Worm (Caenorhabditis elegans) whole organism, L1 larva: ENCODE results near the gene cha-1.

ENCODE experiments used
- F16B12.6 ChIP-seq: fragments of 150-350 bp; optimal IDR thresholded peaks from 2 replicates; lab custom pipeline; 2014; ENCODE audit warnings: missing biosample characterization, missing genetic modification characterization
- aha-1 ChIP-seq: fragments of 150-350 bp; optimal IDR thresholded peaks from 2 replicates; lab custom pipeline; 2014; ENCODE audit warnings: missing biosample characterization, missing genetic modification characterization
- alr-1 ChIP-seq: fragments of 200-800 bp; sonication (Bioruptor generic); optimal IDR thresholded peaks from 2 replicates; lab custom pipeline; 2018; ENCODE audit warnings: borderline replicate concordance, mild to moderate bottlenecking, missing genetic modification characterization, missing compliant biosample characterization
- aly-2 ChIP-seq: fragments of 150-350 bp; optimal IDR thresholded peaks from 2 replicates; lab custom pipeline; 2014; ENCODE audit warnings: missing biosample characterization, missing genetic modification characterization
- ama-1 ChIP-seq: fragments of 150-350 bp; optimal IDR thresholded peaks from 2 replicates; lab custom pipeline; 2014
- blmp-1 ChIP-seq: fragments of 150-350 bp; optimal IDR thresholded peaks from 2 replicates; lab custom pipeline; 2014; ENCODE audit warnings: missing biosample characterization, missing genetic modification characterization
- ceh-63 ChIP-seq: fragments of 200-800 bp; sonication (Bioruptor generic); optimal IDR thresholded peaks from 2 replicates; lab custom pipeline; 2018; ENCODE audit warnings: mild to moderate bottlenecking, missing genetic modification characterization, missing compliant biosample characterization
- ceh-90 ChIP-seq: sonication (generic microtip); optimal IDR thresholded peaks from 2 replicates; lab custom pipeline; 2016; ENCODE audit warnings: missing genetic modification characterization, missing compliant biosample characterization
- dpl-1 ChIP-seq, 3 experiments: fragments of 150-350 bp in 2 of 3; sonication (generic microtip) in 1 of 3; optimal IDR thresholded peaks; 2 replicates each; lab custom pipeline; 2014 to 2017; ENCODE audit warnings: missing biosample characterization in 3 of 3, missing genetic modification characterization in 3 of 3, missing genetic modification reagents in 3 of 3
- dsc-1 ChIP-seq: sonication (generic microtip); optimal IDR thresholded peaks from 2 replicates; lab custom pipeline; 2016; ENCODE audit warnings: mild to moderate bottlenecking, missing genetic modification characterization, missing compliant biosample characterization
- efl-1 ChIP-seq, 4 experiments: fragments of 150-350 bp; optimal IDR thresholded peaks in 3 of 4; peaks in 1 of 4; 1 replicate in 1 of 4; 2 replicates in 3 of 4; lab custom pipeline; 2014; ENCODE audit warnings: missing biosample characterization in 2 of 4, missing genetic modification characterization in 2 of 4, missing genetic modification reagents in 2 of 4
- egl-27 ChIP-seq, 2 experiments: fragments of 150-350 bp in 1 of 2; sonication (generic microtip); optimal IDR thresholded peaks; 3 replicates each; lab custom pipeline; 2017 to 2018; ENCODE audit warnings: missing biosample characterization in 2 of 2, missing genetic modification characterization in 2 of 2, missing genetic modification reagents in 2 of 2
- elt-2 ChIP-seq: sonication (generic microtip); optimal IDR thresholded peaks from 2 replicates; lab custom pipeline; 2016; ENCODE audit warnings: missing genetic modification characterization, mild to moderate bottlenecking, inconsistent platforms, missing compliant biosample characterization, missing genetic modification reagents
- elt-3 ChIP-seq, 6 experiments: fragments of 150-350 bp in 1 of 6; sonication (generic microtip); optimal IDR thresholded peaks; 2 replicates each; lab custom pipeline; 2017 to 2018; ENCODE audit warnings: missing biosample characterization in 6 of 6, missing genetic modification characterization in 6 of 6, inconsistent platforms in 1 of 6
- ets-5 ChIP-seq: fragments of 200-800 bp; sonication (Bioruptor generic); IDR thresholded peaks from 2 replicates; pipeline ENCODE4 v1.3.6; 2022; ENCODE audit warnings: missing genetic modification characterization, missing compliant biosample characterization
- fkh-10 ChIP-seq: sonication (generic microtip); optimal IDR thresholded peaks from 2 replicates; lab custom pipeline; 2017; ENCODE audit warnings: missing biosample characterization, missing genetic modification reagents, missing genetic modification characterization
- fkh-4 ChIP-seq: sonication (generic microtip); optimal IDR thresholded peaks from 2 replicates; lab custom pipeline; 2016; ENCODE audit warnings: missing compliant biosample characterization, missing genetic modification characterization, borderline replicate concordance
- hlh-17 ChIP-seq: fragments of 200-800 bp; sonication (Bioruptor generic); optimal IDR thresholded peaks from 2 replicates; lab custom pipeline; 2018; ENCODE audit warnings: missing genetic modification characterization, mild to moderate bottlenecking, missing compliant biosample characterization, moderate library complexity, borderline replicate concordance
- jun-1 ChIP-seq: fragments of 150-350 bp; optimal IDR thresholded peaks from 2 replicates; lab custom pipeline; 2014; ENCODE audit warnings: missing biosample characterization, missing genetic modification reagents, missing genetic modification characterization
- lin-13 ChIP-seq: fragments of 150-350 bp; optimal IDR thresholded peaks from 2 replicates; lab custom pipeline; 2014; ENCODE audit warnings: missing biosample characterization, missing genetic modification reagents, missing genetic modification characterization
- lin-14 ChIP-seq: fragments of 200-800 bp; sonication (Bioruptor generic); optimal IDR thresholded peaks from 2 replicates; lab custom pipeline; 2018; ENCODE audit warnings: mild to moderate bottlenecking, missing genetic modification characterization, moderate library complexity, missing compliant biosample characterization
- lin-35 ChIP-seq, 2 experiments: fragments of 150-350 bp; optimal IDR thresholded peaks; 2 replicates each; lab custom pipeline; 2014; ENCODE audit warnings: missing biosample characterization in 2 of 2, missing genetic modification characterization in 2 of 2, missing genetic modification reagents in 2 of 2
- lir-3 ChIP-seq: sonication (generic microtip); optimal IDR thresholded peaks from 2 replicates; lab custom pipeline; 2016; ENCODE audit warnings: mild to moderate bottlenecking, missing genetic modification characterization, moderate library complexity, missing compliant biosample characterization; ENCODE audit not compliant: poor library complexity
- mef-2 ChIP-seq: fragments of 150-350 bp; optimal IDR thresholded peaks from 2 replicates; lab custom pipeline; 2014; ENCODE audit warnings: missing biosample characterization, missing genetic modification characterization
- nhr-19 ChIP-seq: fragments of 200-800 bp; sonication (Bioruptor generic); conservative IDR thresholded peaks from 2 replicates; pipeline ENCODE4 v1.3.6; 2022; ENCODE audit warnings: missing genetic modification characterization, missing compliant biosample characterization
- nhr-20 ChIP-seq: sonication (generic microtip); optimal IDR thresholded peaks from 2 replicates; lab custom pipeline; 2016; ENCODE audit warnings: mild to moderate bottlenecking, missing genetic modification characterization, missing compliant biosample characterization
- nhr-47 ChIP-seq: sonication (generic microtip); optimal IDR thresholded peaks from 2 replicates; lab custom pipeline; 2016; ENCODE audit warnings: mild to moderate bottlenecking, missing genetic modification characterization, moderate library complexity, missing compliant biosample characterization
- nhr-76 ChIP-seq: sonication (generic microtip); optimal IDR thresholded peaks from 2 replicates; lab custom pipeline; 2017; ENCODE audit warnings: missing biosample characterization, missing genetic modification characterization
- nhr-77 ChIP-seq: fragments of 150-350 bp; optimal IDR thresholded peaks from 2 replicates; lab custom pipeline; 2014; ENCODE audit warnings: missing biosample characterization, missing genetic modification characterization
- nhr-84 ChIP-seq: sonication (generic microtip); optimal IDR thresholded peaks from 2 replicates; lab custom pipeline; 2017; ENCODE audit warnings: missing biosample characterization, missing genetic modification characterization
- nhr-85 ChIP-seq: sonication (generic microtip); peaks from one replicate; lab custom pipeline; 2016; ENCODE audit warnings: missing genetic modification characterization, inconsistent platforms, missing compliant biosample characterization
- pag-3 ChIP-seq: sonication (generic microtip); optimal IDR thresholded peaks from 2 replicates; lab custom pipeline; 2017; ENCODE audit warnings: missing genetic modification characterization, mild to moderate bottlenecking, missing compliant biosample characterization, antibody characterized with exemption, borderline replicate concordance; ENCODE audit not compliant: insufficient read depth
- snu-23 ChIP-seq: sonication (generic microtip); optimal IDR thresholded peaks from 2 replicates; lab custom pipeline; 2016; ENCODE audit warnings: missing genetic modification characterization, missing compliant biosample characterization
- sox-4 ChIP-seq: sonication (generic microtip); optimal IDR thresholded peaks from 2 replicates; lab custom pipeline; 2016; ENCODE audit warnings: missing genetic modification characterization, missing compliant biosample characterization
- sptf-1 ChIP-seq: fragments of 150-350 bp; optimal IDR thresholded peaks from 2 replicates; lab custom pipeline; 2014; ENCODE audit warnings: missing biosample characterization, missing genetic modification characterization
- swsn-7 ChIP-seq: sonication (generic microtip); optimal IDR thresholded peaks from 2 replicates; lab custom pipeline; 2016; ENCODE audit warnings: missing genetic modification characterization, missing compliant biosample characterization
- unc-130 ChIP-seq: fragments of 150-350 bp; optimal IDR thresholded peaks from 2 replicates; lab custom pipeline; 2017; ENCODE audit warnings: missing biosample characterization, missing genetic modification characterization, inconsistent platforms
- unc-30 ChIP-seq: sonication (generic microtip); optimal IDR thresholded peaks from 2 replicates; lab custom pipeline; 2017; ENCODE audit warnings: missing biosample characterization, missing genetic modification characterization
- unc-62 ChIP-seq: fragments of 150-350 bp; optimal IDR thresholded peaks from 2 replicates; lab custom pipeline; 2014; ENCODE audit warnings: missing biosample characterization, missing genetic modification reagents, missing genetic modification characterization
- vab-15 ChIP-seq: sonication (generic microtip); optimal IDR thresholded peaks from 2 replicates; lab custom pipeline; 2017; ENCODE audit warnings: missing genotype, mild to moderate bottlenecking, missing genetic modification characterization, missing compliant biosample characterization
- zag-1 ChIP-seq: fragments of 150-350 bp; optimal IDR thresholded peaks from 2 replicates; lab custom pipeline; 2014; ENCODE audit warnings: missing biosample characterization, missing genetic modification characterization
- ztf-11 ChIP-seq, 2 experiments: sonication (generic microtip); optimal IDR thresholded peaks; 2 replicates each; lab custom pipeline; 2016 to 2017; ENCODE audit warnings: missing genetic modification characterization in 2 of 2, missing biosample characterization in 1 of 2, missing compliant biosample characterization in 1 of 2
- ztf-4 ChIP-seq: fragments of 150-350 bp; optimal IDR thresholded peaks from 2 replicates; lab custom pipeline; 2014; ENCODE audit warnings: missing biosample characterization, missing genetic modification characterization

The cha-1 gene

DNA sequence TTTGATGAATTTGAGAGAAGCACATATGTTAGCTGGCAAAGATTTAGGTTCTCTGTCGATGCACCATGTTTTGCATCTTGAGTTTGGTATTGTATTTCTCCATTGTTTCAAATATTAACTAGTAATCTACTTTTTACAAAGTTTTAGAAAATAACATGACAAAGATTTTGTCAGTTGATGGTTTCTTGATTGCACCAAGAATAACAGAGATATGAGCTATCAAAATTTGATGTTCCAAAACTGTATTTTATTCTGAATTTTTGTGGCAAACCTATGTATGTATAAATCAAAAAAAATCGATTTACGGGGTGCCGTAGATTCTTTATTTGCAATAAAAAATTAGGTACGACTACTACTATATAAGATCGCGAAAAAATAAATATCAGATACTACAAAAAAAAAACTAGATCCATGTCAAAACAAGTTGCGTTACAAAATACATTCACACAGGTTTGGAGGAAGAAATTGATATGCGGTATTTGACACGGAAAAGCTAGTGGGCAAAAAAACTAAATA is 20.4 kb upstream of the cha-1 start (continued):
- TF ChIP-seq hlh-17 (GFP tag; lab: Kevin White, UChicago) = no peak
- peak; percentile 8 for TF ChIP-seq nhr-20 (tag; lab: Kevin White, UChicago)
- no peak for TF ChIP-seq swsn-7 (tag; lab: Kevin White, UChicago)
- TF ChIP-seq aly-2 (tag; lab: Kevin White, UChicago) = peak; percentile 83
- TF ChIP-seq F16B12.6 (tag; lab: Kevin White, UChicago) = no peak
- TF ChIP-seq nhr-77 = no peak
- TF ChIP-seq nhr-76 (tag; lab: Kevin White, UChicago) = no peak
- no peak for TF ChIP-seq egl-27 (tag; optimal IDR thresholded peaks at IDR 0.05; lab: Kevin White, UChicago)
- no peak for TF ChIP-seq aha-1 (tag; lab: Kevin White, UChicago)
- no peak for TF ChIP-seq sptf-1 (tag; lab: Kevin White, UChicago)
- TF ChIP-seq nhr-85 (tag; lab: Kevin White, UChicago) = peak; percentile 62

DNA sequence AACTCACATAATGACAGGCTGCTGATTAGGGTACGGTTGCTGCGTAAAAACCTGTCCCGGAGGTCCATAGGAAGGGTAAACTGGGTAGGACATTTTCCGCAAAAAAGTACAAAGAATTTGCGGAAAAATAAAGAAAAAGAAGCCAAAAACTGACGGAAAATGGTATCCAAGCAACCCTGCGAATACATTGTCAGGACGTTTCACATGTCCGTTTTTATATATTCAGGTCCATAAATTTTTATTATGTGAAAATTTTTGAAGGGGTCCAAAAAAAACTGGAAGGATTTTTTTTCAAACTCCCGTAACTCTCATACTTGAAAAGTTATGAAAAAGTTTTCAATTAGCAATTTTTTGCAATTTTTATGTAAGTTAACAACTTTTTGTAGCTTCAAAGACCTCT is 17.7 kb upstream of the cha-1 start, which contains the start of gene CC8.3:
CC8.3 (minus strand) TSS at position 101 of the 400 bp plus-strand sequence.
- no peak for TF ChIP-seq sox-4
- TF ChIP-seq nhr-47 (tag; lab: Kevin White, UChicago) = no peak
- TF ChIP-seq ceh-63 (GFP tag; lab: Kevin White, UChicago) = no peak
- TF ChIP-seq jun-1 = no peak
- TF ChIP-seq alr-1 (tag; lab: Kevin White, UChicago) = no peak
- no peak for TF ChIP-seq aha-1 (tag; lab: Kevin White, UChicago)
- no peak for TF ChIP-seq mef-2
- TF ChIP-seq efl-1 (optimal IDR thresholded peaks at IDR 0.05; lab: Kevin White, UChicago) = no peak
- TF ChIP-seq efl-1 (GFP tag; optimal IDR thresholded peaks at IDR 0.05 in 1 of 2; lab: Kevin White, UChicago) = no peak
- TF ChIP-seq lir-3 (tag; lab: Kevin White, UChicago) = no peak
- no peak for TF ChIP-seq blmp-1 (tag; lab: Kevin White, UChicago)
- TF ChIP-seq pag-3 (tag; lab: Kevin White, UChicago) = no peak
- TF ChIP-seq snu-23 (GFP tag; lab: Kevin White, UChicago) = no peak
- no peak for TF ChIP-seq fkh-10 (GFP tag; lab: Kevin White, UChicago)
- TF ChIP-seq fkh-4 (tag; lab: Kevin White, UChicago) = no peak
- TF ChIP-seq elt-3 (tag; optimal IDR thresholded peaks at IDR 0.05; lab: Kevin White, UChicago) = no peak
- no peak for TF ChIP-seq unc-30 (tag; lab: Kevin White, UChicago)
- no peak for TF ChIP-seq ztf-11 (tag; optimal IDR thresholded peaks at IDR 0.05; lab: Kevin White, UChicago)
- no peak for TF ChIP-seq nhr-19 (GFP tag; lab: Robert Waterston, UW)
- TF ChIP-seq, all 84 proteins: peak for 0

- no peak for TF ChIP-seq unc-62 (GFP tag; lab: Kevin White, UChicago)
- no peak for TF ChIP-seq efl-1 (optimal IDR thresholded peaks at IDR 0.05; lab: Kevin White, UChicago)
- TF ChIP-seq efl-1 (GFP tag; optimal IDR thresholded peaks at IDR 0.05 in 1 of 2; lab: Kevin White, UChicago) = peak; percentile 13 to 92
- TF ChIP-seq dpl-1 (GFP tag; optimal IDR thresholded peaks at IDR 0.05; lab: Kevin White, UChicago) = peak in 1 of 3 experiments; percentile 15
Measured at ce11 chrIV:3638250-3638926, 13.9 kb upstream of the cha-1 start.

ce11 chrIV:3636528-3637129 is 12.1 kb upstream of the cha-1 start, which contains the start of gene madf-9:
madf-9 (plus strand) TSS chrIV:3637079.
- TF ChIP-seq nhr-84 (tag; lab: Kevin White, UChicago) (no peak), ama-1 (lab: Kevin White, UChicago) (no peak), unc-130 (no peak), ets-5 (no peak), lin-14 (GFP tag; lab: Kevin White, UChicago) (peak; percentile 84), lin-35 (GFP tag; optimal IDR thresholded peaks at IDR 0.05; lab: Kevin White, UChicago) (peak; percentile 7 to 45), swsn-7 (tag; lab: Kevin White, UChicago) (peak; percentile 73), snu-23 (GFP tag; lab: Kevin White, UChicago) (peak; percentile 81), dsc-1 (tag; lab: Kevin White, UChicago) (peak; percentile 45), unc-62 (GFP tag; lab: Kevin White, UChicago) (no peak), nhr-76 (tag; lab: Kevin White, UChicago) (no peak), ztf-4 (peak; percentile 63), ceh-90 (tag; lab: Kevin White, UChicago) (no peak), jun-1 (peak; percentile 74), lin-13 (GFP tag; lab: Kevin White, UChicago) (no peak), zag-1 (tag; lab: Kevin White, UChicago) (no peak), vab-15 (tag; lab: Kevin White, UChicago) (no peak), sox-4 (peak; percentile 30), elt-2 (tag; lab: Kevin White, UChicago) (peak; percentile 38)
